Fruit fly (Drosophila melanogaster): ENCODE data around the gene CG34377.
A peak's percentile ranks its signal among the peaks of the same experiment; 100 is the strongest.

The CG34377 gene

dm6 chr3R:22339510-22339909 is 15.6 kb upstream of the CG34377 start (continued):
- TF ChIP-seq CG33213 (GFP tag; optimal IDR thresholded peaks at IDR 0.05): no peak
- TF ChIP-seq az2 (GFP tag; optimal IDR thresholded peaks at IDR 0.05): no peak
- TF ChIP-seq CG10543 (GFP tag; optimal IDR thresholded peaks at IDR 0.05): no peak
- TF ChIP-seq Myb (GFP tag; optimal IDR thresholded peaks at IDR 0.05): no peak
- TF ChIP-seq ash1 (GFP tag; optimal IDR thresholded peaks at IDR 0.05): no peak
- TF ChIP-seq CG2889 (GFP tag; IDR thresholded peaks at IDR 0.05): no peak
- TF ChIP-seq esg (GFP tag; conservative IDR thresholded peaks at IDR 0.05): no peak
- TF ChIP-seq Gsc (GFP tag; IDR thresholded peaks at IDR 0.05): no peak
- no peak for TF ChIP-seq wdn (GFP tag; IDR thresholded peaks at IDR 0.05)
- TF ChIP-seq CG3726 (GFP tag; IDR thresholded peaks at IDR 0.05): no peak
- no peak for TF ChIP-seq Dref (GFP tag; IDR thresholded peaks at IDR 0.05)
- no peak for TF ChIP-seq pita (GFP tag; optimal IDR thresholded peaks at IDR 0.05)
- TF ChIP-seq ap (GFP tag; IDR thresholded peaks at IDR 0.05): no peak
- TF ChIP-seq CG5953 (GFP tag; IDR thresholded peaks at IDR 0.05): no peak
- peak; percentile 33 for TF ChIP-seq nom (GFP tag; optimal IDR thresholded peaks at IDR 0.05)
- TF ChIP-seq cas (GFP tag; IDR thresholded peaks at IDR 0.05): no peak
- no peak for TF ChIP-seq CG10147 (GFP tag; optimal IDR thresholded peaks at IDR 0.05)
- no peak for TF ChIP-seq dati (GFP tag; IDR thresholded peaks at IDR 0.05)
- no peak for TF ChIP-seq CG3838 (GFP tag; optimal IDR thresholded peaks at IDR 0.05)
- TF ChIP-seq BtbVII (GFP tag; optimal IDR thresholded peaks at IDR 0.05): no peak
- no peak for TF ChIP-seq CG1602 (GFP tag; optimal IDR thresholded peaks at IDR 0.05)
- TF ChIP-seq CG7786 (GFP tag; optimal IDR thresholded peaks at IDR 0.05): no peak
- no peak for TF ChIP-seq Stat92E (GFP tag; optimal IDR thresholded peaks at IDR 0.05)
- TF ChIP-seq CG17912 (GFP tag; optimal IDR thresholded peaks at IDR 0.05): no peak
- no peak for TF ChIP-seq lov (optimal IDR thresholded peaks at IDR 0.05)
- no peak for TF ChIP-seq lov (GFP tag; IDR thresholded peaks at IDR 0.05)
- TF ChIP-seq fd102C (GFP tag; optimal IDR thresholded peaks at IDR 0.05): no peak
- no peak for TF ChIP-seq Aef1 (GFP tag; IDR thresholded peaks at IDR 0.05)
- no peak for TF ChIP-seq croc (GFP tag; conservative IDR thresholded peaks at IDR 0.05)
- TF ChIP-seq dmrt99B (tag; optimal IDR thresholded peaks at IDR 0.05): peak; percentile 50
- peak; percentile 8 for TF ChIP-seq ind (GFP tag; optimal IDR thresholded peaks at IDR 0.05)
- TF ChIP-seq Nf-YB (GFP tag; optimal IDR thresholded peaks at IDR 0.05): no peak
- no peak for TF ChIP-seq br (optimal IDR thresholded peaks at IDR 0.05)
- TF ChIP-seq Drgx (GFP tag; IDR thresholded peaks at IDR 0.05): no peak
- no peak for TF ChIP-seq CG34224 (GFP tag; IDR thresholded peaks at IDR 0.05; ENCODE audit: partially characterized antibody)
- TF ChIP-seq dm (GFP tag; optimal IDR thresholded peaks at IDR 0.05): no peak
- no peak for TF ChIP-seq sug (tag; optimal IDR thresholded peaks at IDR 0.05)
- peak; percentile 64 for TF ChIP-seq Ets65A (GFP tag)
- no peak for TF ChIP-seq fd96Cb (tag; optimal IDR thresholded peaks at IDR 0.05)
- TF ChIP-seq ems (GFP tag; optimal IDR thresholded peaks at IDR 0.05): no peak
- no peak for TF ChIP-seq eve (GFP tag; optimal IDR thresholded peaks at IDR 0.05)
- TF ChIP-seq chif (GFP tag; optimal IDR thresholded peaks at IDR 0.05): peak in 1 of 2 experiments; percentile 1
- TF ChIP-seq CG43689 (GFP tag; IDR thresholded peaks at IDR 0.05): no peak
- TF ChIP-seq grn (GFP tag; optimal IDR thresholded peaks at IDR 0.05): no peak
- TF ChIP-seq CG7357 (GFP tag; IDR thresholded peaks at IDR 0.05): no peak
- no peak for TF ChIP-seq stwl (tag; optimal IDR thresholded peaks at IDR 0.05)
- TF ChIP-seq dysf (GFP tag; IDR thresholded peaks at IDR 0.05): 0 out of 3 replicates have a peak, but pooled peaks have one; percentile 48
- peak; percentile 24 for TF ChIP-seq Hmr (GFP tag; optimal IDR thresholded peaks at IDR 0.05)
- peak; percentile 6 for TF ChIP-seq mam (GFP tag; optimal IDR thresholded peaks at IDR 0.05)
- TF ChIP-seq tll (GFP tag; optimal IDR thresholded peaks at IDR 0.05): no peak
- TF ChIP-seq lab (GFP tag; optimal IDR thresholded peaks at IDR 0.05): peak; percentile 39
- no peak for TF ChIP-seq CG10959 (GFP tag; IDR thresholded peaks at IDR 0.05)
- no peak for TF ChIP-seq insv (GFP tag; optimal IDR thresholded peaks at IDR 0.05)
